Fruit fly (Drosophila melanogaster) whole organism: ENCODE measurements around the gene Cyp313a1.

Source experiments
- CG8478 ChIP-seq: fragments of >200 bp; optimal IDR thresholded peaks from 2 replicates; lab custom pipeline; 2018; ENCODE audit warnings: inconsistent platforms
- Dll ChIP-seq: fragments of >200 bp; optimal IDR thresholded peaks from 2 replicates; lab custom pipeline; 2017
- usp ChIP-seq: fragments of >200 bp; optimal IDR thresholded peaks from 2 replicates; lab custom pipeline; 2017; ENCODE audit warnings: missing biosample characterization, missing genetic modification characterization, mixed read lengths

- no peak for TF ChIP-seq usp (GFP tag; lab: Kevin White, UChicago)
- no peak for TF ChIP-seq CG8478
- TF ChIP-seq Dll (lab: Kevin White, UChicago), result no peak
These were observed 5.8 kb downstream of the Cyp313a1 start for dm6 chr3R:14526657-14527056.
